Worm (Caenorhabditis elegans) whole organism, midembryonic: Measurements from ENCODE around the gene M117.4.

Experiments used
- T22C8.4 ChIP-seq: fragments of 200-800 bp; sonication (Bioruptor generic); IDR thresholded peaks from 2 replicates; pipeline ENCODE4 v1.3.6; 2022; ENCODE audit warnings: missing genetic modification characterization, missing compliant biosample characterization
- cog-1 ChIP-seq: sonication (generic microtip); optimal IDR thresholded peaks from 2 replicates; lab custom pipeline; 2016; ENCODE audit warnings: missing genetic modification characterization, missing compliant biosample characterization
- flt-1 ChIP-seq: fragments of 200-800 bp; sonication (Bioruptor generic); IDR thresholded peaks from 2 replicates; pipeline ENCODE4 v1.3.6; 2022; ENCODE audit warnings: missing genetic modification characterization, missing compliant biosample characterization
- klf-2 ChIP-seq: fragments of 200-800 bp; sonication (Bioruptor generic); conservative IDR thresholded peaks from 2 replicates; pipeline ENCODE4 v1.3.6; 2022; ENCODE audit warnings: missing genetic modification reagents, missing genetic modification characterization, missing compliant biosample characterization
- med-1 ChIP-seq: sonication (generic microtip); optimal IDR thresholded peaks from 2 replicates; lab custom pipeline; 2017; ENCODE audit warnings: missing genetic modification characterization, mild to moderate bottlenecking, missing compliant biosample characterization, antibody characterized with exemption, missing genetic modification reagents; ENCODE audit not compliant: insufficient read depth
- ref-1 ChIP-seq: fragments of 200-800 bp; sonication (Bioruptor generic); conservative IDR thresholded peaks from 2 replicates; pipeline ENCODE4 v1.3.6; 2022; ENCODE audit warnings: missing genetic modification reagents, missing genetic modification characterization, missing compliant biosample characterization
- tab-1 ChIP-seq: fragments of 200-800 bp; sonication (Bioruptor generic); IDR thresholded peaks from 2 replicates; pipeline ENCODE4 v1.3.6; 2022; ENCODE audit warnings: missing genetic modification characterization, missing compliant biosample characterization
- ztf-23 ChIP-seq: fragments of 200-800 bp; sonication (Bioruptor generic); IDR thresholded peaks from 2 replicates; pipeline ENCODE4 v1.3.6; 2022; ENCODE audit warnings: missing genetic modification reagents, missing genetic modification characterization, missing compliant biosample characterization
- ztf-29 ChIP-seq: fragments of 200-800 bp; sonication (Bioruptor generic); IDR thresholded peaks from 2 replicates; pipeline ENCODE4 v1.3.6; 2022; ENCODE audit warnings: missing genetic modification reagents, missing genetic modification characterization, missing compliant biosample characterization

M117.4 gene

DNA sequence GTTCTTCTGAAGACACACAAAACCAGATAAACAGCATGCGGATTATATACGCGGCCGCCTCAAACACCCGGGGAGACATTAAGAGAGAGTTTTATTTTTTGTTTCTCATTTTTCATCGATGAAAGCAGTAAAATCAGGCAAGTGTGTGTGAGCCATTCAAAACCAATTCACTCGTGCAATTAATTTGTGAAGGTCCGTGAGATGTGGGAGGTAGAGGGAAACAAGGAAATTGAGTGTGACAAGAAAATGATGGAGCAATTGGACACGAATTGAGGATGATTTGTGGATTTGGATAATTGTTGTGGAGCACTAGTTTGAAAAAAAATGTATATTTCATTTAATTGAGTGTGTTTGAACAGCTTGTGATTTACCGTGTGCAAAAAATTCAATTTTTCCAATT lies 45.6 kb downstream of the M117.4 start:
- TF ChIP-seq med-1 (no peak), flt-1 (GFP tag; lab: Robert Waterston, UW) (no peak), tab-1 (GFP tag; lab: Robert Waterston, UW) (no peak), ztf-23 (GFP tag; lab: Robert Waterston, UW) (no peak), ztf-29 (GFP tag; lab: Robert Waterston, UW) (no peak), T22C8.4 (GFP tag; lab: Robert Waterston, UW) (no peak), cog-1 (tag; lab: Kevin White, UChicago) (no peak), ref-1 (no peak), klf-2 (GFP tag; lab: Robert Waterston, UW) (no peak)

ce11 chrIV:11785064-11785840 lies 48.1 kb downstream of the M117.4 start:
- TF ChIP-seq med-1 (no peak), klf-2 (GFP tag; lab: Robert Waterston, UW) (no peak), cog-1 (tag; lab: Kevin White, UChicago) (no peak), ref-1 (no peak), tab-1 (GFP tag; lab: Robert Waterston, UW) (no peak), flt-1 (GFP tag; lab: Robert Waterston, UW) (no peak), ztf-29 (GFP tag; lab: Robert Waterston, UW) (no peak), T22C8.4 (GFP tag; lab: Robert Waterston, UW) (no peak), ztf-23 (GFP tag; lab: Robert Waterston, UW) (no peak)

ce11 chrIV:11782846-11783245 lies 50.5 kb downstream of the M117.4 start:
- TF ChIP-seq flt-1 (GFP tag; lab: Robert Waterston, UW) (no peak), ztf-23 (GFP tag; lab: Robert Waterston, UW) (no peak), T22C8.4 (GFP tag; lab: Robert Waterston, UW) (no peak), cog-1 (tag; lab: Kevin White, UChicago) (no peak), tab-1 (GFP tag; lab: Robert Waterston, UW) (no peak), klf-2 (GFP tag; lab: Robert Waterston, UW) (no peak), med-1 (no peak), ztf-29 (GFP tag; lab: Robert Waterston, UW) (no peak), ref-1 (no peak)
